Worm (Caenorhabditis elegans) whole organism, young adult: ENCODE measurements around the gene glb-14.

Experiments used
- T26A5.8 ChIP-seq: sonication (generic microtip); optimal IDR thresholded peaks from 2 replicates; lab custom pipeline; 2016; ENCODE audit warnings: missing genetic modification characterization, missing compliant biosample characterization
- attf-5 ChIP-seq: fragments of 200-800 bp; sonication (Bioruptor generic); optimal IDR thresholded peaks from 2 replicates; lab custom pipeline; 2018; ENCODE audit warnings: mild to moderate bottlenecking, missing genetic modification characterization, missing compliant biosample characterization
- ceh-79 ChIP-seq: sonication (generic microtip); optimal IDR thresholded peaks from 2 replicates; lab custom pipeline; 2017; ENCODE audit warnings: mild to moderate bottlenecking, missing genetic modification characterization, missing compliant biosample characterization
- ets-4 ChIP-seq: fragments of 200-800 bp; sonication (Bioruptor generic); optimal IDR thresholded peaks from 2 replicates; lab custom pipeline; 2018; ENCODE audit warnings: mild to moderate bottlenecking, missing genetic modification characterization, missing compliant biosample characterization
- fkh-3 ChIP-seq: sonication (generic microtip); optimal IDR thresholded peaks from 2 replicates; lab custom pipeline; 2016; ENCODE audit warnings: mild to moderate bottlenecking, missing genetic modification characterization, missing compliant biosample characterization
- nfya-1 ChIP-seq: sonication (generic microtip); optimal IDR thresholded peaks from 2 replicates; lab custom pipeline; 2017; ENCODE audit warnings: antibody characterized with exemption, missing compliant biosample characterization, missing genetic modification characterization, borderline replicate concordance; ENCODE audit not compliant: insufficient read depth
- nhr-27 ChIP-seq: fragments of 200-800 bp; sonication (Bioruptor generic); optimal IDR thresholded peaks from 2 replicates; lab custom pipeline; 2018; ENCODE audit warnings: mild to moderate bottlenecking, missing genetic modification characterization, moderate library complexity, missing compliant biosample characterization
- snpc-4 ChIP-seq, 5 experiments: fragments of 150-350 bp in 1 of 5; sonication (generic microtip) in 4 of 5; optimal IDR thresholded peaks; 2 replicates each; lab custom pipeline; 2014 to 2018; ENCODE audit warnings: missing genetic modification characterization in 5 of 5, missing biosample characterization in 3 of 5, antibody characterized with exemption in 2 of 5, mild to moderate bottlenecking in 2 of 5, missing compliant biosample characterization in 2 of 5, missing genotype in 2 of 5, moderate library complexity in 2 of 5, missing genetic modification reagents in 1 of 5
- unc-62 ChIP-seq: fragments of 150-350 bp; optimal IDR thresholded peaks from 2 replicates; lab custom pipeline; 2014; ENCODE audit warnings: missing biosample characterization, missing genetic modification reagents, missing genetic modification characterization
- zim-3 ChIP-seq: sonication (generic microtip); optimal IDR thresholded peaks from 2 replicates; lab custom pipeline; 2017; ENCODE audit warnings: mild to moderate bottlenecking, missing genetic modification characterization, moderate library complexity, missing compliant biosample characterization

- TF ChIP-seq snpc-4 (GFP tag; optimal IDR thresholded peaks at IDR 0.05; lab: Kevin White, UChicago) (no peak), snpc-4 (tag; optimal IDR thresholded peaks at IDR 0.05; lab: Kevin White, UChicago) (no peak), zim-3 (tag; lab: Kevin White, UChicago) (no peak), unc-62 (no peak), nfya-1 (no peak), T26A5.8 (no peak), fkh-3 (no peak), attf-5 (GFP tag; lab: Kevin White, UChicago) (no peak), ceh-79 (tag; lab: Kevin White, UChicago) (no peak), nhr-27 (tag; lab: Kevin White, UChicago) (no peak), ets-4 (GFP tag; lab: Kevin White, UChicago) (no peak)
Measured at ce11 chrV:15493680-15494079, 51.1 kb downstream of the glb-14 start, which contains the start of gene srh-218.
